Worm (Caenorhabditis elegans) whole organism, L2 larva: ENCODE measurements around the gene pap-2.

Experiments
- C34F6.9 ChIP-seq: fragments of 150-350 bp; optimal IDR thresholded peaks from 2 replicates; lab custom pipeline; 2014; ENCODE audit warnings: missing biosample characterization, missing genetic modification characterization
- R02D3.7 ChIP-seq: fragments of 150-350 bp; optimal IDR thresholded peaks from 2 replicates; lab custom pipeline; 2014; ENCODE audit warnings: missing biosample characterization, missing genetic modification characterization
- Y55F3AM.14 ChIP-seq: fragments of 200-800 bp; sonication (Bioruptor generic); optimal IDR thresholded peaks from 2 replicates; lab custom pipeline; 2018; ENCODE audit warnings: mild to moderate bottlenecking, missing genetic modification characterization, missing compliant biosample characterization
- ZK546.5 ChIP-seq: sonication (generic microtip); optimal IDR thresholded peaks from 2 replicates; lab custom pipeline; 2017; ENCODE audit warnings: missing biosample characterization, missing genetic modification characterization
- alr-1 ChIP-seq: fragments of 150-350 bp; optimal IDR thresholded peaks from 2 replicates; lab custom pipeline; 2014; ENCODE audit warnings: missing biosample characterization, missing genetic modification characterization
- ama-1 ChIP-seq: fragments of 150-350 bp; optimal IDR thresholded peaks from 2 replicates; lab custom pipeline; 2018; ENCODE audit warnings: inconsistent platforms
- blmp-1 ChIP-seq: sonication (generic microtip); optimal IDR thresholded peaks from 2 replicates; lab custom pipeline; 2017; ENCODE audit warnings: missing genetic modification characterization, mild to moderate bottlenecking, missing compliant biosample characterization, antibody characterized with exemption, moderate library complexity; ENCODE audit not compliant: insufficient read depth
- ceh-16 ChIP-seq: fragments of 150-350 bp; optimal IDR thresholded peaks from 2 replicates; lab custom pipeline; 2014; ENCODE audit warnings: missing biosample characterization, missing genetic modification characterization
- crh-2 ChIP-seq: sonication (generic microtip); optimal IDR thresholded peaks from 2 replicates; lab custom pipeline; 2017; ENCODE audit warnings: missing biosample characterization, missing genetic modification characterization
- dmd-4 ChIP-seq: sonication (generic microtip); optimal IDR thresholded peaks from 2 replicates; lab custom pipeline; 2017; ENCODE audit warnings: missing biosample characterization, missing genetic modification characterization
- egl-27 ChIP-seq: sonication (generic microtip); optimal IDR thresholded peaks from 3 replicates; lab custom pipeline; 2017; ENCODE audit warnings: missing biosample characterization, missing genetic modification reagents, missing genetic modification characterization
- elt-1 ChIP-seq: fragments of 150-350 bp; optimal IDR thresholded peaks from 2 replicates; lab custom pipeline; 2014; ENCODE audit warnings: missing biosample characterization, missing genetic modification characterization
- elt-3 ChIP-seq: sonication (generic microtip); optimal IDR thresholded peaks from 2 replicates; lab custom pipeline; 2017; ENCODE audit warnings: missing biosample characterization, missing genetic modification characterization
- lin-13 ChIP-seq: fragments of 150-350 bp; optimal IDR thresholded peaks from 2 replicates; lab custom pipeline; 2014; ENCODE audit warnings: missing biosample characterization, missing genetic modification reagents, missing genetic modification characterization
- lin-39 ChIP-seq: fragments of 150-350 bp; optimal IDR thresholded peaks from 2 replicates; lab custom pipeline; 2014; ENCODE audit warnings: missing biosample characterization, missing genetic modification reagents, missing genetic modification characterization
- lsy-2 ChIP-seq, 2 experiments: fragments of 150-350 bp in 1 of 2; sonication (generic microtip) in 1 of 2; optimal IDR thresholded peaks; 2 replicates each; lab custom pipeline; 2014 to 2017; ENCODE audit warnings: missing biosample characterization in 2 of 2, missing genetic modification characterization in 2 of 2
- mab-5 ChIP-seq: fragments of 150-350 bp; optimal IDR thresholded peaks from 2 replicates; lab custom pipeline; 2014; ENCODE audit warnings: missing biosample characterization, missing genetic modification characterization
- mbf-1 ChIP-seq: sonication (generic microtip); optimal IDR thresholded peaks from 2 replicates; lab custom pipeline; 2017; ENCODE audit warnings: missing biosample characterization, missing genetic modification characterization
- mdl-1 ChIP-seq, 2 experiments: fragments of 150-350 bp in 1 of 2; sonication (generic microtip) in 1 of 2; optimal IDR thresholded peaks; 2 replicates each; lab custom pipeline; 2017; ENCODE audit warnings: missing biosample characterization in 2 of 2, missing genetic modification characterization in 2 of 2
- nhr-10 ChIP-seq: sonication (generic microtip); optimal IDR thresholded peaks from 2 replicates; lab custom pipeline; 2017; ENCODE audit warnings: missing biosample characterization, missing genetic modification characterization
- nhr-11 ChIP-seq: fragments of 150-350 bp; optimal IDR thresholded peaks from 2 replicates; lab custom pipeline; 2014; ENCODE audit warnings: missing biosample characterization, missing genetic modification characterization
- nhr-129 ChIP-seq: fragments of 150-350 bp; optimal IDR thresholded peaks from 2 replicates; lab custom pipeline; 2014; ENCODE audit warnings: missing biosample characterization, missing genetic modification characterization
- nhr-21 ChIP-seq: fragments of 150-350 bp; optimal IDR thresholded peaks from 2 replicates; lab custom pipeline; 2014; ENCODE audit warnings: missing biosample characterization, missing genetic modification characterization
- nhr-25 ChIP-seq: fragments of 150-350 bp; sonication (generic microtip); optimal IDR thresholded peaks from 3 replicates; lab custom pipeline; 2014; ENCODE audit warnings: missing biosample characterization, missing genetic modification characterization
- nhr-77 ChIP-seq: fragments of 150-350 bp; optimal IDR thresholded peaks from 2 replicates; lab custom pipeline; 2014; ENCODE audit warnings: missing biosample characterization, missing genetic modification characterization
- peb-1 ChIP-seq: fragments of 150-350 bp; optimal IDR thresholded peaks from 2 replicates; lab custom pipeline; 2014; ENCODE audit warnings: missing biosample characterization, missing genetic modification characterization
- sem-4 ChIP-seq: fragments of 150-350 bp; optimal IDR thresholded peaks from 2 replicates; lab custom pipeline; 2014; ENCODE audit warnings: missing biosample characterization, missing genetic modification reagents, missing genetic modification characterization
- sma-9 ChIP-seq, 2 experiments: fragments of 150-350 bp in 1 of 2; sonication (generic microtip) in 1 of 2; optimal IDR thresholded peaks; 2 replicates each; lab custom pipeline; 2014 to 2016; ENCODE audit warnings: missing genetic modification characterization in 2 of 2, mild to moderate bottlenecking in 1 of 2, missing biosample characterization in 1 of 2, missing compliant biosample characterization in 1 of 2, missing genetic modification reagents in 1 of 2, moderate library complexity in 1 of 2
- snpc-4 ChIP-seq: fragments of 150-350 bp; optimal IDR thresholded peaks from 2 replicates; lab custom pipeline; 2014; ENCODE audit warnings: missing biosample characterization, missing genetic modification characterization
- unc-55 ChIP-seq: fragments of 150-350 bp; sonication (generic microtip); optimal IDR thresholded peaks from 3 replicates; lab custom pipeline; 2014; ENCODE audit warnings: missing biosample characterization, missing genetic modification reagents, missing genetic modification characterization
- unc-62 ChIP-seq: fragments of 150-350 bp; optimal IDR thresholded peaks from 2 replicates; lab custom pipeline; 2014; ENCODE audit warnings: missing biosample characterization, missing genetic modification reagents, missing genetic modification characterization
- zag-1 ChIP-seq: fragments of 150-350 bp; optimal IDR thresholded peaks from 2 replicates; lab custom pipeline; 2014; ENCODE audit warnings: missing biosample characterization, missing genetic modification characterization
- ztf-1 ChIP-seq: fragments of 200-800 bp; sonication (Bioruptor generic); conservative IDR thresholded peaks from 2 replicates; pipeline ENCODE4 v1.3.6; 2022; ENCODE audit warnings: missing genetic modification characterization, missing compliant biosample characterization
- ztf-11 ChIP-seq: sonication (generic microtip); optimal IDR thresholded peaks from 2 replicates; lab custom pipeline; 2017; ENCODE audit warnings: missing biosample characterization, missing genetic modification characterization

The pap-2 gene

ce11 chrII:9607137-9607536 lies 2.1 kb downstream of the pap-2 start:
- TF ChIP-seq sma-9 (GFP tag; optimal IDR thresholded peaks at IDR 0.05; lab: Kevin White, UChicago) (peak; percentile 52), sma-9 (tag; optimal IDR thresholded peaks at IDR 0.05; lab: Kevin White, UChicago) (no peak), nhr-11 (tag; lab: Kevin White, UChicago) (no peak)

DNA sequence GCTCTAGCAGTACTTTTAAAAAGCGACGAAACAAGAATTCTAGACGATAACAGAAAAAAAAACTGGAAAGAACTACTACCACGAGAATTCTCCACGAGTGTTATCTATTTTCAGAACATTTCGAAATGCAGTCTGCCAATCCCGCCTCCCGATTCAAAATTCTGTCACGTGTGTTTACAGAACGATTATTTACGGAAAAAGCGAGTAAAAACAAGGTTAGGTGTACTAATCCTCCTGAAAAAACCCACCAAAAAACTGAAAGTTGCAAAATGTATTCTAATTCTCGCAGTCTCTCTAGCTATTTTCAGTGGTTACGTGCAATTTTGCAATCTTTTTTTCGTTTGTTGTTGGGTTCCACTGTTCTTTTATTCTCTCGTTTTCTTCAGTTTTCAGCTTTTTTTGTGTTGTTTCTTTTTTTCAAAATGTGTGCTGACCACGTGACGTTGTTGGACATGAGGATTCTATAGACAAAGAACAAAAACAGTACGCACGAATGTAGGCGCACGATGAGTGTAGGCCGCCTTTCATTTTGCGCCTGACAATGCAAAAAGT lies 2.6 kb downstream of the pap-2 start:
- no peak for TF ChIP-seq alr-1 (tag; lab: Kevin White, UChicago)
- no peak for TF ChIP-seq nhr-11 (tag; lab: Kevin White, UChicago)
- no peak for TF ChIP-seq nhr-10 (tag; lab: Kevin White, UChicago)
- no peak for TF ChIP-seq sem-4
- no peak for TF ChIP-seq mab-5 (tag; lab: Kevin White, UChicago)
- peak in 1 of 2 experiments; percentile 12 for TF ChIP-seq mdl-1 (tag; optimal IDR thresholded peaks at IDR 0.05; lab: Kevin White, UChicago)
- no peak for TF ChIP-seq unc-62 (GFP tag; lab: Kevin White, UChicago)
- TF ChIP-seq unc-55 (GFP tag; lab: Kevin White, UChicago): peak; percentile 72
- peak; percentile 39 for TF ChIP-seq C34F6.9 (tag; lab: Kevin White, UChicago)
- TF ChIP-seq egl-27: no peak
- TF ChIP-seq elt-3 (tag; lab: Kevin White, UChicago): no peak
- TF ChIP-seq nhr-77 (tag; lab: Kevin White, UChicago): no peak
- no peak for TF ChIP-seq dmd-4 (tag; lab: Kevin White, UChicago)
- no peak for TF ChIP-seq ztf-11 (tag; lab: Kevin White, UChicago)
- no peak for TF ChIP-seq lsy-2 (tag; optimal IDR thresholded peaks at IDR 0.05; lab: Kevin White, UChicago)
- peak; percentile 30 for TF ChIP-seq crh-2 (tag; lab: Kevin White, UChicago)
- TF ChIP-seq mbf-1 (tag; lab: Kevin White, UChicago): no peak
- TF ChIP-seq lin-39 (tag; lab: Kevin White, UChicago): no peak
- no peak for TF ChIP-seq ztf-1 (GFP tag; lab: Robert Waterston, UW)
- no peak for TF ChIP-seq blmp-1
- TF ChIP-seq sma-9 (GFP tag; optimal IDR thresholded peaks at IDR 0.05; lab: Kevin White, UChicago): no peak
- no peak for TF ChIP-seq sma-9 (tag; optimal IDR thresholded peaks at IDR 0.05; lab: Kevin White, UChicago)
- TF ChIP-seq snpc-4 (tag; lab: Kevin White, UChicago): no peak
- TF ChIP-seq peb-1 (tag; lab: Kevin White, UChicago): no peak
- no peak for TF ChIP-seq ZK546.5 (tag; lab: Kevin White, UChicago)
- no peak for TF ChIP-seq R02D3.7 (tag; lab: Kevin White, UChicago)
- no peak for TF ChIP-seq Y55F3AM.14 (GFP tag; lab: Kevin White, UChicago)
- no peak for TF ChIP-seq elt-1 (tag; lab: Kevin White, UChicago)

DNA sequence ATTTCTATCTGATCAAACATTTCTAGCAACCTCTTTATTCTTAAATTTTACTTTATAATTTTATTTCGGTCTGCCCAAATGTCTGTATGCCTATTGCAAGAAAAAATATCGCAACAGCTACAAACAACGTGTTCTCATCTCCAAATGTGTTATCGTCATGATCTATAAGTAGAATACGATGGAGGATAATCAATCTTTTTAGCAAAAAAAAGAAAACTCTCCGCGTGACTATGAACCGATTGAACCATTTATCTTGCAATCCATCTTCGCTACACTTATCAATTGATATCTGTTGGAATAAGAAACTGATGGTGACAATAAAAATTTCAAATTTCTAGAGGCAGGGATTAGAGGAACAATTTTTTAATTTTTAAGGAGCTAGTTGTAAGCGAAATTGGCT lies 3.2 kb downstream of the pap-2 start:
- peak; percentile 57 for TF ChIP-seq nhr-25 (tag; lab: Kevin White, UChicago)
- no peak for TF ChIP-seq zag-1 (tag; lab: Kevin White, UChicago)
- peak; percentile 54 for TF ChIP-seq nhr-21 (tag; lab: Kevin White, UChicago)
- TF ChIP-seq blmp-1: peak; percentile 72
- peak; percentile 49 for TF ChIP-seq ceh-16 (tag; lab: Kevin White, UChicago)
- TF ChIP-seq C34F6.9 (tag; lab: Kevin White, UChicago): peak; percentile 6
- TF ChIP-seq sma-9 (GFP tag; optimal IDR thresholded peaks at IDR 0.05; lab: Kevin White, UChicago): peak; percentile 87
- TF ChIP-seq sma-9 (tag; optimal IDR thresholded peaks at IDR 0.05; lab: Kevin White, UChicago): no peak
- TF ChIP-seq mdl-1 (tag; optimal IDR thresholded peaks at IDR 0.05; lab: Kevin White, UChicago): peak in 1 of 2 experiments; percentile 4
- no peak for TF ChIP-seq mbf-1 (tag; lab: Kevin White, UChicago)

- TF ChIP-seq sma-9 (GFP tag; optimal IDR thresholded peaks at IDR 0.05; lab: Kevin White, UChicago) (peak; percentile 59), sma-9 (tag; optimal IDR thresholded peaks at IDR 0.05; lab: Kevin White, UChicago) (no peak), Y55F3AM.14 (GFP tag; lab: Kevin White, UChicago) (no peak), mab-5 (tag; lab: Kevin White, UChicago) (no peak), nhr-25 (tag; lab: Kevin White, UChicago) (peak; percentile 17), crh-2 (tag; lab: Kevin White, UChicago) (peak; percentile 52), nhr-129 (tag; lab: Kevin White, UChicago) (peak; percentile 65), ama-1 (lab: Kevin White, UChicago) (no peak), lin-13 (GFP tag; lab: Kevin White, UChicago) (no peak), snpc-4 (tag; lab: Kevin White, UChicago) (no peak), lsy-2 (tag; optimal IDR thresholded peaks at IDR 0.05; lab: Kevin White, UChicago) (peak in 1 of 2 experiments; percentile 20)
- TF ChIP-seq, all 48 proteins: peak for 5
Measured at ce11 chrII:9605336-9605735, 3.9 kb downstream of the pap-2 start, which contains the start of gene nhr-19. nhr-19 (minus strand) TSS chrII:9605526.
